Fruit fly (Drosophila melanogaster): ENCODE results near the gene ND-ACP.
A peak's percentile ranks its signal among the peaks of the same experiment; 100 is the strongest.

The ND-ACP gene

DNA sequence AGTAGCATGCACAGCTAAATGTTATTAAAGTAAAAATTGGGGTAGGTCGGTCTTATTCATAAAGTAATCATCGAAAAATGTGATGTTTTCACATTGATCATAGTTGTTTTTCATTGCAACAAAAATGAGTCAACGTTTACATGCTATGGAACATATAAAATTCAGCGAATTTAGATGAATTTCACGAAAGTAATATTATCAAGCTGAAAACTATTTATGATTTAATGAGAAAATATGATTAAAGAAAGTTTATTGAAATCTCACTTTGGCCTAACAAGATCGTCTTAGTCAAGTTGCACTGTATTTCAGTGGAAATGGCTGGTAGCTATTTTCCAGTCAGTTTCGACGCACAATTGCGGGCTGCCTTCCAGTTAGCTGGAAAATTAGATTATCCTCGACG lies 19.2 kb downstream of the ND-ACP start (continued):
- TF ChIP-seq CG18011 (GFP tag; optimal IDR thresholded peaks at IDR 0.05) = no peak
- no peak for TF ChIP-seq en (GFP tag; optimal IDR thresholded peaks at IDR 0.05)
- peak; percentile 29 for TF ChIP-seq Ssrp (tag; optimal IDR thresholded peaks at IDR 0.05)
- TF ChIP-seq p53 (GFP tag; optimal IDR thresholded peaks at IDR 0.05) = no peak
- no peak for TF ChIP-seq CG4404 (GFP tag; IDR thresholded peaks at IDR 0.05)
- no peak for TF ChIP-seq Kr (GFP tag; optimal IDR thresholded peaks at IDR 0.05)
- TF ChIP-seq HLHmδ (GFP tag; optimal IDR thresholded peaks at IDR 0.05) = no peak
- no peak for TF ChIP-seq CG12391 (tag; optimal IDR thresholded peaks at IDR 0.05)
- TF ChIP-seq ase (GFP tag; IDR thresholded peaks at IDR 0.05) = peak; percentile 6; the same call in 1 of the 3 replicates
- no peak for TF ChIP-seq dimm (GFP tag; IDR thresholded peaks at IDR 0.05)
- TF ChIP-seq Abd-B (GFP tag; optimal IDR thresholded peaks at IDR 0.05) = no peak

DNA sequence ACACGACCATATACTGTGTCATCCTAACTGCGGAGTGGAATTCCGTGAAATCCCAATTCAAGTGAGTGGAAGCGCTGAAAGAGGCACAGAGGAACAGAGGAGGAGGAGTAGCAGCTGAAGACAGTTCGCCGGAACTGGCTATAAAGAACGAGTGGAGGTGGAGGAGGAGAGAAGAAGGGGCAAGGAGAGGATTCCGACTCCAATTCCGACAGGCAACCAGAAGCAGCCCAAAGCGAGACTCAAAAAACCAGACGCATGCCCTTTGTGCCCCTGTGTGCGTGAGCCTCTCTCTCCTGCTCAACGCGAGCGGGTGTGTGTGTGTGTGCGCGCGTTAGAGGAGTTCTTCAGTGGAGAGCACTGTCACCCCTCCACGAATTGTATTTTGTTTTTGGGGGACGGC lies 19.6 kb downstream of the ND-ACP start:
- no peak for TF ChIP-seq CG18764 (GFP tag; optimal IDR thresholded peaks at IDR 0.05)
- TF ChIP-seq br (optimal IDR thresholded peaks at IDR 0.05) = no peak
- TF ChIP-seq CG7928 (GFP tag; optimal IDR thresholded peaks at IDR 0.05) = no peak
- no peak for TF ChIP-seq chm (GFP tag; IDR thresholded peaks at IDR 0.05)
- no peak for TF ChIP-seq pros (GFP tag; optimal IDR thresholded peaks at IDR 0.05)
- TF ChIP-seq dmrt11E (tag; optimal IDR thresholded peaks at IDR 0.05) = no peak
- 0 out of 3 replicates have a peak, but pooled peaks have one; percentile 2 for TF ChIP-seq ase (GFP tag; IDR thresholded peaks at IDR 0.05)
- no peak for TF ChIP-seq zf30C (GFP tag; optimal IDR thresholded peaks at IDR 0.05)
- no peak for TF ChIP-seq dmrt99B (tag; optimal IDR thresholded peaks at IDR 0.05)
- TF ChIP-seq Trl (optimal IDR thresholded peaks at IDR 0.05) = peak; percentile 57 to 65
- TF ChIP-seq Trl (GFP tag; optimal IDR thresholded peaks at IDR 0.05) = no peak
- TF ChIP-seq Xrp1 (GFP tag; IDR thresholded peaks at IDR 0.05) = no peak
- TF ChIP-seq ara (GFP tag; IDR thresholded peaks at IDR 0.05) = no peak
- no peak for TF ChIP-seq tap (tag; optimal IDR thresholded peaks at IDR 0.05)
- TF ChIP-seq CG4328 (GFP tag; optimal IDR thresholded peaks at IDR 0.05) = no peak
- TF ChIP-seq sr (GFP tag; IDR thresholded peaks at IDR 0.05) = no peak
- TF ChIP-seq CG18599 (GFP tag; optimal IDR thresholded peaks at IDR 0.05) = no peak
- TF ChIP-seq Hr39 (optimal IDR thresholded peaks at IDR 0.05) = peak; percentile 44
- TF ChIP-seq wek (GFP tag; optimal IDR thresholded peaks at IDR 0.05) = no peak
- peak; percentile 64 for TF ChIP-seq Med (GFP tag)
- TF ChIP-seq CG11504 (tag; optimal IDR thresholded peaks at IDR 0.05) = no peak
- TF ChIP-seq nerfin-2 (GFP tag; IDR thresholded peaks at IDR 0.05; ENCODE audit: partially characterized antibody) = no peak
- peak; percentile 71 for TF ChIP-seq ewg (GFP tag; optimal IDR thresholded peaks at IDR 0.05)
- no peak for TF ChIP-seq CG3163 (GFP tag; optimal IDR thresholded peaks at IDR 0.05)
- peak in 1 of 3 experiments; percentile 84 for TF ChIP-seq Stat92E (GFP tag; optimal IDR thresholded peaks at IDR 0.05)
- TF ChIP-seq fru (optimal IDR thresholded peaks at IDR 0.05) = no peak
- no peak for TF ChIP-seq CG16779 (GFP tag; IDR thresholded peaks at IDR 0.05)
- TF ChIP-seq Optix (GFP tag; IDR thresholded peaks at IDR 0.05) = no peak
- 0 out of 4 replicates have a peak, but pooled peaks have one; percentile 37 for TF ChIP-seq chinmo (GFP tag; IDR thresholded peaks at IDR 0.05; ENCODE audit: partially characterized antibody)
- no peak for TF ChIP-seq HmgD (GFP tag; optimal IDR thresholded peaks at IDR 0.05)
- TF ChIP-seq sob (GFP tag; IDR thresholded peaks at IDR 0.05) = no peak
- no peak for TF ChIP-seq so (GFP tag; IDR thresholded peaks at IDR 0.05)
- TF ChIP-seq CG4707 (GFP tag; optimal IDR thresholded peaks at IDR 0.05) = no peak
- no peak for TF ChIP-seq lola (GFP tag; optimal IDR thresholded peaks at IDR 0.05)
- TF ChIP-seq Dek (tag; optimal IDR thresholded peaks at IDR 0.05) = no peak
- TF ChIP-seq CG2202 (tag; optimal IDR thresholded peaks at IDR 0.05) = no peak
- TF ChIP-seq CG14050 (GFP tag; IDR thresholded peaks at IDR 0.05) = no peak
- peak; percentile 82 for TF ChIP-seq crol (GFP tag; IDR thresholded peaks at IDR 0.05)
- no peak for TF ChIP-seq lab (GFP tag; optimal IDR thresholded peaks at IDR 0.05)
- TF ChIP-seq D (optimal IDR thresholded peaks at IDR 0.05) = peak; percentile 71
- no peak for TF ChIP-seq D (GFP tag; optimal IDR thresholded peaks at IDR 0.05)
